Fruit fly (Drosophila melanogaster) whole organism, embryonic: ENCODE data around the gene Rab26.

Experiments
- CG16815 ChIP-seq: fragments of 200-800 bp; sonication (Bioruptor generic); optimal IDR thresholded peaks from 3 replicates; lab custom pipeline; 2017; ENCODE audit warnings: missing biosample characterization, mild to moderate bottlenecking, missing genetic modification characterization
- PHDP ChIP-seq: fragments of 200-800 bp; sonication (Bioruptor generic); optimal IDR thresholded peaks from 3 replicates; lab custom pipeline; 2018; ENCODE audit warnings: missing biosample characterization, mild to moderate bottlenecking, missing genetic modification characterization, moderate library complexity
- bigmax ChIP-seq: fragments of 200-800 bp; sonication (Bioruptor generic); optimal IDR thresholded peaks from 2 replicates; lab custom pipeline; 2018; ENCODE audit warnings: missing biosample characterization, mild to moderate bottlenecking, missing genetic modification characterization
- disco-r ChIP-seq: fragments of 200-800 bp; sonication (Bioruptor generic); optimal IDR thresholded peaks from 2 replicates; lab custom pipeline; 2016; ENCODE audit warnings: missing biosample characterization, missing genetic modification characterization
- dpn ChIP-seq, 2 experiments: fragments of 200-800 bp; sonication (Bioruptor generic); optimal IDR thresholded peaks; 3 replicates each; lab custom pipeline; 2016; ENCODE audit warnings: missing biosample characterization in 2 of 2, missing genetic modification characterization in 2 of 2
- pita ChIP-seq: fragments of 200-800 bp; sonication (Bioruptor generic); optimal IDR thresholded peaks from 2 replicates; lab custom pipeline; 2017; ENCODE audit warnings: missing biosample characterization, mild to moderate bottlenecking, missing genetic modification characterization
- psq ChIP-seq: fragments of 200-800 bp; sonication (Bioruptor generic); optimal IDR thresholded peaks from 2 replicates; lab custom pipeline; 2017; ENCODE audit warnings: missing biosample characterization, missing genetic modification characterization

dm6 chr3L:21282741-21283140, 35.8 kb upstream of the Rab26 start:
- TF ChIP-seq CG16815 (GFP tag; lab: Kevin White, UChicago) (no peak), dpn (GFP tag; optimal IDR thresholded peaks at IDR 0.05; lab: Kevin White, UChicago) (no peak), bigmax (GFP tag; lab: Kevin White, UChicago) (no peak), disco-r (GFP tag; lab: Kevin White, UChicago) (no peak), pita (GFP tag; lab: Kevin White, UChicago) (no peak), psq (GFP tag; lab: Kevin White, UChicago) (no peak), PHDP (tag; lab: Kevin White, UChicago) (no peak)
